Fruit fly (Drosophila melanogaster): ENCODE measurements around the gene CG7264.

DNA sequence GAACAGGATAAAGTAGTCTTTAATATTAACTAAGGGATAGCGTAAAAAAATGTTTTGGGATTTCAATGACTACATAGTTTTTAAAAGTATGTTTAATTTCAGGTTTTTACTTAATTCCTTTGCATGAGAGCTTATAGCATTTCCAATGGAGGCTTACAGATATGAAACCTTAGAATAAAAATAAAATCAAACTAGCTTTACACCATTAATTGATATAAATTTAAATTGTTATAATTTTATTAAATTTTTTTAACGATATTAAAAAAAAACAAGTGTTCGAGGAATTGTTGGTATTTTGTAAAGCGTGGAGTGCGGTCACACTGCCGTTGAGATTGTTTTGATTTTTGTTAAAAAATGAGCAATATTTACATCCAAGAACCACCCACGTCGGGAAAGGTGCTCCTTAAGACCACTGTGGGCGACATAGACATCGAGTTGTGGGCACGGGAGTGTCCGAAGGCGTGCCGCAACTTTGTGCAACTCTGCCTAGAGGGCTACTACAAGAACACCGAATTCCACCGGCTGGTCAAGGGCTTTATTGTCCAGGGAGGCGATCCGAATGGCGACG, 35.5 kb upstream of the CG7264 start, which contains the start of the genes twy and CG10907:
- TF ChIP-seq CG12768 (GFP tag; optimal IDR thresholded peaks at IDR 0.05) = no peak
- TF ChIP-seq cnc (optimal IDR thresholded peaks at IDR 0.05) = no peak
- TF ChIP-seq CG11617 (GFP tag; optimal IDR thresholded peaks at IDR 0.05) = no peak
- no peak for TF ChIP-seq CG5204 (GFP tag; optimal IDR thresholded peaks at IDR 0.05)
- no peak for TF ChIP-seq pad (GFP tag; optimal IDR thresholded peaks at IDR 0.05)
- no peak for TF ChIP-seq tj (GFP tag; optimal IDR thresholded peaks at IDR 0.05)
- TF ChIP-seq kay (GFP tag; ENCODE audit: borderline replicate concordance) = no peak
- no peak for TF ChIP-seq Crg-1 (GFP tag; optimal IDR thresholded peaks at IDR 0.05)
- TF ChIP-seq CG7101 (tag; optimal IDR thresholded peaks at IDR 0.05) = no peak
- no peak for TF ChIP-seq bab1 (GFP tag; optimal IDR thresholded peaks at IDR 0.05)

All from whole organism, adult.